Worm (Caenorhabditis elegans) whole organism, L1 larva: Measurements from ENCODE around the gene cyn-10.

Experiments
- C04F5.9 ChIP-seq: sonication (generic microtip); optimal IDR thresholded peaks from 2 replicates; lab custom pipeline; 2016; ENCODE audit warnings: missing genetic modification characterization, missing compliant biosample characterization
- C16A3.4 ChIP-seq: fragments of 150-350 bp; optimal IDR thresholded peaks from 2 replicates; lab custom pipeline; 2014; ENCODE audit warnings: missing biosample characterization, missing genetic modification characterization
- C34B4.2 ChIP-seq: sonication (generic microtip); optimal IDR thresholded peaks from 2 replicates; lab custom pipeline; 2017; ENCODE audit warnings: mild to moderate bottlenecking, missing genetic modification characterization, missing compliant biosample characterization
- F16B12.6 ChIP-seq: fragments of 150-350 bp; optimal IDR thresholded peaks from 2 replicates; lab custom pipeline; 2014; ENCODE audit warnings: missing biosample characterization, missing genetic modification characterization
- alr-1 ChIP-seq: fragments of 200-800 bp; sonication (Bioruptor generic); optimal IDR thresholded peaks from 2 replicates; lab custom pipeline; 2018; ENCODE audit warnings: borderline replicate concordance, mild to moderate bottlenecking, missing genetic modification characterization, missing compliant biosample characterization
- aly-2 ChIP-seq: fragments of 150-350 bp; optimal IDR thresholded peaks from 2 replicates; lab custom pipeline; 2014; ENCODE audit warnings: missing biosample characterization, missing genetic modification characterization
- ceh-63 ChIP-seq: fragments of 200-800 bp; sonication (Bioruptor generic); optimal IDR thresholded peaks from 2 replicates; lab custom pipeline; 2018; ENCODE audit warnings: mild to moderate bottlenecking, missing genetic modification characterization, missing compliant biosample characterization
- ceh-82 ChIP-seq, 3 experiments: fragments of 150-350 bp in 1 of 3; sonication (generic microtip) in 2 of 3; optimal IDR thresholded peaks; 2 replicates each; lab custom pipeline; 2014 to 2017; ENCODE audit warnings: missing biosample characterization in 3 of 3, missing genetic modification characterization in 3 of 3
- ceh-88 ChIP-seq: fragments of 200-800 bp; sonication (Bioruptor generic); IDR thresholded peaks from 2 replicates; pipeline ENCODE4 v1.3.6; 2022; ENCODE audit warnings: missing genetic modification characterization, missing compliant biosample characterization
- ceh-90 ChIP-seq: sonication (generic microtip); optimal IDR thresholded peaks from 2 replicates; lab custom pipeline; 2016; ENCODE audit warnings: missing genetic modification characterization, missing compliant biosample characterization
- ces-1 ChIP-seq: fragments of 150-350 bp; optimal IDR thresholded peaks from 2 replicates; lab custom pipeline; 2014; ENCODE audit warnings: missing biosample characterization, missing genetic modification reagents, missing genetic modification characterization
- dpl-1 ChIP-seq, 3 experiments: fragments of 150-350 bp in 2 of 3; sonication (generic microtip) in 1 of 3; optimal IDR thresholded peaks; 2 replicates each; lab custom pipeline; 2014 to 2017; ENCODE audit warnings: missing biosample characterization in 3 of 3, missing genetic modification characterization in 3 of 3, missing genetic modification reagents in 3 of 3
- dsc-1 ChIP-seq: sonication (generic microtip); optimal IDR thresholded peaks from 2 replicates; lab custom pipeline; 2016; ENCODE audit warnings: mild to moderate bottlenecking, missing genetic modification characterization, missing compliant biosample characterization
- efl-1 ChIP-seq, 4 experiments: fragments of 150-350 bp; optimal IDR thresholded peaks in 3 of 4; peaks in 1 of 4; 1 replicate in 1 of 4; 2 replicates in 3 of 4; lab custom pipeline; 2014; ENCODE audit warnings: missing biosample characterization in 2 of 4, missing genetic modification characterization in 2 of 4, missing genetic modification reagents in 2 of 4
- efl-3 ChIP-seq: fragments of 200-800 bp; sonication (Bioruptor generic); optimal IDR thresholded peaks from 2 replicates; lab custom pipeline; 2018; ENCODE audit warnings: mild to moderate bottlenecking, missing genetic modification characterization, missing compliant biosample characterization
- egl-27 ChIP-seq, 2 experiments: fragments of 150-350 bp in 1 of 2; sonication (generic microtip); optimal IDR thresholded peaks; 3 replicates each; lab custom pipeline; 2017 to 2018; ENCODE audit warnings: missing biosample characterization in 2 of 2, missing genetic modification characterization in 2 of 2, missing genetic modification reagents in 2 of 2
- ets-5 ChIP-seq: fragments of 200-800 bp; sonication (Bioruptor generic); IDR thresholded peaks from 2 replicates; pipeline ENCODE4 v1.3.6; 2022; ENCODE audit warnings: missing genetic modification characterization, missing compliant biosample characterization
- fkh-4 ChIP-seq: sonication (generic microtip); optimal IDR thresholded peaks from 2 replicates; lab custom pipeline; 2016; ENCODE audit warnings: missing compliant biosample characterization, missing genetic modification characterization, borderline replicate concordance
- hlh-4 ChIP-seq: sonication (generic microtip); optimal IDR thresholded peaks from 2 replicates; lab custom pipeline; 2016; ENCODE audit warnings: mild to moderate bottlenecking, missing genetic modification characterization, missing compliant biosample characterization
- isw-1 ChIP-seq: fragments of 200-800 bp; sonication (Bioruptor generic); IDR thresholded peaks from 2 replicates; pipeline ENCODE4 v1.3.6; 2022; ENCODE audit warnings: missing genetic modification characterization, missing compliant biosample characterization
- jun-1 ChIP-seq: fragments of 150-350 bp; optimal IDR thresholded peaks from 2 replicates; lab custom pipeline; 2014; ENCODE audit warnings: missing biosample characterization, missing genetic modification reagents, missing genetic modification characterization
- lin-13 ChIP-seq: fragments of 150-350 bp; optimal IDR thresholded peaks from 2 replicates; lab custom pipeline; 2014; ENCODE audit warnings: missing biosample characterization, missing genetic modification reagents, missing genetic modification characterization
- lin-15B ChIP-seq: fragments of 150-350 bp; sonication (generic microtip); optimal IDR thresholded peaks from 3 replicates; lab custom pipeline; 2014; ENCODE audit warnings: missing biosample characterization, missing genetic modification characterization
- lin-39 ChIP-seq: fragments of 150-350 bp; optimal IDR thresholded peaks from 2 replicates; lab custom pipeline; 2014; ENCODE audit warnings: missing biosample characterization, missing genetic modification reagents, missing genetic modification characterization
- lir-3 ChIP-seq: sonication (generic microtip); optimal IDR thresholded peaks from 2 replicates; lab custom pipeline; 2016; ENCODE audit warnings: mild to moderate bottlenecking, missing genetic modification characterization, moderate library complexity, missing compliant biosample characterization; ENCODE audit not compliant: poor library complexity
- mab-9 ChIP-seq: fragments of 200-800 bp; sonication (Bioruptor generic); IDR thresholded peaks from 2 replicates; pipeline ENCODE4 v1.3.6; 2022; ENCODE audit warnings: missing genetic modification reagents, missing genetic modification characterization, missing compliant biosample characterization
- mep-1 ChIP-seq: fragments of 150-350 bp; optimal IDR thresholded peaks from 2 replicates; lab custom pipeline; 2014; ENCODE audit warnings: missing biosample characterization, missing genetic modification characterization
- nhr-11 ChIP-seq: fragments of 150-350 bp; optimal IDR thresholded peaks from 2 replicates; lab custom pipeline; 2014; ENCODE audit warnings: missing biosample characterization, missing genetic modification characterization
- nhr-12 ChIP-seq: sonication (generic microtip); optimal IDR thresholded peaks from 2 replicates; lab custom pipeline; 2017; ENCODE audit warnings: missing biosample characterization, missing genetic modification characterization
- nhr-28 ChIP-seq: fragments of 150-350 bp; optimal IDR thresholded peaks from 2 replicates; lab custom pipeline; 2014; ENCODE audit warnings: missing biosample characterization, missing genetic modification characterization
- nhr-76 ChIP-seq: sonication (generic microtip); optimal IDR thresholded peaks from 2 replicates; lab custom pipeline; 2017; ENCODE audit warnings: missing biosample characterization, missing genetic modification characterization
- nhr-84 ChIP-seq: sonication (generic microtip); optimal IDR thresholded peaks from 2 replicates; lab custom pipeline; 2017; ENCODE audit warnings: missing biosample characterization, missing genetic modification characterization
- nhr-90 ChIP-seq: sonication (generic microtip); optimal IDR thresholded peaks from 2 replicates; lab custom pipeline; 2016; ENCODE audit warnings: mild to moderate bottlenecking, missing genetic modification characterization, missing compliant biosample characterization; ENCODE audit not compliant: poor library complexity
- pax-3 ChIP-seq: fragments of 200-800 bp; sonication (Bioruptor generic); optimal IDR thresholded peaks from 2 replicates; lab custom pipeline; 2018; ENCODE audit warnings: mild to moderate bottlenecking, missing genetic modification characterization, moderate library complexity, missing compliant biosample characterization
- rnt-1 ChIP-seq: sonication (generic microtip); optimal IDR thresholded peaks from 2 replicates; lab custom pipeline; 2016; ENCODE audit warnings: mild to moderate bottlenecking, missing genetic modification characterization, moderate library complexity, missing compliant biosample characterization
- skn-1 ChIP-seq: fragments of 150-350 bp; optimal IDR thresholded peaks from 2 replicates; lab custom pipeline; 2014; ENCODE audit warnings: missing biosample characterization, missing genetic modification characterization
- snpc-4 ChIP-seq: fragments of 150-350 bp; optimal IDR thresholded peaks from 2 replicates; lab custom pipeline; 2014; ENCODE audit warnings: missing biosample characterization, missing genetic modification characterization
- snu-23 ChIP-seq: sonication (generic microtip); optimal IDR thresholded peaks from 2 replicates; lab custom pipeline; 2016; ENCODE audit warnings: missing genetic modification characterization, missing compliant biosample characterization
- sox-4 ChIP-seq: sonication (generic microtip); optimal IDR thresholded peaks from 2 replicates; lab custom pipeline; 2016; ENCODE audit warnings: missing genetic modification characterization, missing compliant biosample characterization
- sptf-1 ChIP-seq: fragments of 150-350 bp; optimal IDR thresholded peaks from 2 replicates; lab custom pipeline; 2014; ENCODE audit warnings: missing biosample characterization, missing genetic modification characterization
- sup-37 ChIP-seq: fragments of 200-800 bp; sonication (Bioruptor generic); optimal IDR thresholded peaks from 2 replicates; lab custom pipeline; 2018; ENCODE audit warnings: mild to moderate bottlenecking, missing genetic modification characterization, missing compliant biosample characterization
- swsn-7 ChIP-seq: sonication (generic microtip); optimal IDR thresholded peaks from 2 replicates; lab custom pipeline; 2016; ENCODE audit warnings: missing genetic modification characterization, missing compliant biosample characterization
- unc-130 ChIP-seq: fragments of 150-350 bp; optimal IDR thresholded peaks from 2 replicates; lab custom pipeline; 2017; ENCODE audit warnings: missing biosample characterization, missing genetic modification characterization, inconsistent platforms
- unc-62 ChIP-seq: fragments of 150-350 bp; optimal IDR thresholded peaks from 2 replicates; lab custom pipeline; 2014; ENCODE audit warnings: missing biosample characterization, missing genetic modification reagents, missing genetic modification characterization
- unc-86 ChIP-seq: sonication (generic microtip); optimal IDR thresholded peaks from 2 replicates; lab custom pipeline; 2016; ENCODE audit warnings: missing genetic modification characterization, missing compliant biosample characterization
- unc-98 ChIP-seq: fragments of 200-800 bp; sonication (Bioruptor generic); IDR thresholded peaks from 2 replicates; pipeline ENCODE4 v1.3.6; 2022; ENCODE audit warnings: missing genetic modification characterization, missing compliant biosample characterization
- vab-15 ChIP-seq: sonication (generic microtip); optimal IDR thresholded peaks from 2 replicates; lab custom pipeline; 2017; ENCODE audit warnings: missing genotype, mild to moderate bottlenecking, missing genetic modification characterization, missing compliant biosample characterization
- xbp-1 ChIP-seq: sonication (generic microtip); optimal IDR thresholded peaks from 2 replicates; lab custom pipeline; 2016; ENCODE audit warnings: missing genetic modification characterization, missing compliant biosample characterization
- zip-4 ChIP-seq: fragments of 200-800 bp; sonication (Bioruptor generic); optimal IDR thresholded peaks from 2 replicates; lab custom pipeline; 2018; ENCODE audit warnings: mild to moderate bottlenecking, missing genetic modification characterization, moderate library complexity, missing compliant biosample characterization
- ztf-11 ChIP-seq, 2 experiments: sonication (generic microtip); optimal IDR thresholded peaks; 2 replicates each; lab custom pipeline; 2016 to 2017; ENCODE audit warnings: missing genetic modification characterization in 2 of 2, missing biosample characterization in 1 of 2, missing compliant biosample characterization in 1 of 2

Gene cyn-10

DNA sequence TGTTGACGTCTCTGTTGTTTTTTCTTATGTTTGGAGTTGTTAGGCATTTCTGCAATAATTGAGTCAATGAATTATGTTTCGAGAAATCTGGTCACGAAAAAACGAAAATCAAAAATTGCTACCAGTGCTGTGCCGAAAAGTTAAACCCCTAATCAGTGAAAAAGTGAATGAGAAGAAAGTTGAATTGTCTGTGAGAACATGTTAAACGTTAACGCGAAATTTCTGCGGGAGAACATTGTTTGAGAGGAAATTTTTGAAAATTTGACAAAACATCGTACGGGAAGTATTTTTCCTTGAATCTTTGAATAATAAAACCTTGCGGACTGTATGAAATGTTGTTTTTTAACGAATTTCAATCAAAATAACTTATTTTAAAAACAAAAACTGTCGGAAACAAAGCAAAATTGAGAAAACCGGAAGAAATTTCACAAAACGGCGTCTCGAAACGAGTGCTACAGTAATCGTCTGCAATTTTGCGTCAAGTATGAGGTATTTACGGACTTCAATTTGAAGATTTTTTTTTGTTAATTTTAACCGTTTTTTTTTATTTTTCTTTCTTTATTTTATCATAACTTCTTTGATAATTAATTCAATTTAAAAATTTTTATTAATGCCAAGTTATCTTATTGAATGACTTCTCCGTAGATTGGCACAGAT is 19.4 kb downstream of the cyn-10 start, which contains the start of gene adal-1 (continued):
- TF ChIP-seq alr-1 (tag; lab: Kevin White, UChicago) (no peak), hlh-4 (tag; lab: Kevin White, UChicago) (no peak)

ce11 chrII:6891838-6892237 is 21.3 kb downstream of the cyn-10 start:
- TF ChIP-seq mab-9: no peak
- TF ChIP-seq unc-98 (GFP tag; lab: Robert Waterston, UW): no peak
- TF ChIP-seq dpl-1 (GFP tag; optimal IDR thresholded peaks at IDR 0.05; lab: Kevin White, UChicago): peak; percentile 15 to 46 (median 32)
- peak; percentile 42 for TF ChIP-seq swsn-7 (tag; lab: Kevin White, UChicago)
- TF ChIP-seq xbp-1 (tag; lab: Kevin White, UChicago): peak; percentile 32
- TF ChIP-seq sup-37 (GFP tag; lab: Kevin White, UChicago): peak; percentile 55
- no peak for TF ChIP-seq nhr-84
- TF ChIP-seq sptf-1 (tag; lab: Kevin White, UChicago): no peak
- peak; percentile 73 for TF ChIP-seq lir-3 (tag; lab: Kevin White, UChicago)
- TF ChIP-seq nhr-76 (tag; lab: Kevin White, UChicago): no peak
- no peak for TF ChIP-seq F16B12.6 (tag; lab: Kevin White, UChicago)
- no peak for TF ChIP-seq ceh-90
- TF ChIP-seq pax-3 (tag; lab: Kevin White, UChicago): peak; percentile 47
- TF ChIP-seq egl-27 (tag; optimal IDR thresholded peaks at IDR 0.05; lab: Kevin White, UChicago): no peak
- peak; percentile 47 for TF ChIP-seq lin-13 (GFP tag; lab: Kevin White, UChicago)
- peak in 2 of 3 experiments; percentile 29 to 40 for TF ChIP-seq ceh-82 (tag; optimal IDR thresholded peaks at IDR 0.05; lab: Kevin White, UChicago)
- no peak for TF ChIP-seq ceh-63 (GFP tag; lab: Kevin White, UChicago)
- no peak for TF ChIP-seq aly-2 (tag; lab: Kevin White, UChicago)
- no peak for TF ChIP-seq jun-1 (tag; lab: Kevin White, UChicago)
- TF ChIP-seq C04F5.9 (tag; lab: Kevin White, UChicago): no peak
- no peak for TF ChIP-seq lin-39 (tag; lab: Kevin White, UChicago)
- no peak for TF ChIP-seq ets-5 (GFP tag; lab: Robert Waterston, UW)
- peak; percentile 63 for TF ChIP-seq mep-1 (tag; lab: Kevin White, UChicago)
- no peak for TF ChIP-seq dsc-1 (tag; lab: Kevin White, UChicago)
- no peak for TF ChIP-seq vab-15 (tag; lab: Kevin White, UChicago)
- TF ChIP-seq unc-86 (tag; lab: Kevin White, UChicago): no peak
- no peak for TF ChIP-seq isw-1 (GFP tag; lab: Robert Waterston, UW)
- TF ChIP-seq unc-62 (GFP tag; lab: Kevin White, UChicago): no peak
- no peak for TF ChIP-seq nhr-28 (tag; lab: Kevin White, UChicago)
- TF ChIP-seq fkh-4 (tag; lab: Kevin White, UChicago): no peak
- no peak for TF ChIP-seq ztf-11 (tag; optimal IDR thresholded peaks at IDR 0.05; lab: Kevin White, UChicago)
- no peak for TF ChIP-seq ceh-88 (GFP tag; lab: Robert Waterston, UW)
- TF ChIP-seq C34B4.2 (tag; lab: Kevin White, UChicago): no peak
- TF ChIP-seq snu-23 (GFP tag; lab: Kevin White, UChicago): peak; percentile 93
- no peak for TF ChIP-seq nhr-12
- TF ChIP-seq nhr-90: peak; percentile 63
- no peak for TF ChIP-seq sox-4
- TF ChIP-seq lin-15B (tag; lab: Kevin White, UChicago): no peak
- peak; percentile 62 for TF ChIP-seq C16A3.4 (tag; lab: Kevin White, UChicago)
- no peak for TF ChIP-seq ces-1 (GFP tag; lab: Kevin White, UChicago)
- TF ChIP-seq efl-1 (optimal IDR thresholded peaks at IDR 0.05; lab: Kevin White, UChicago): peak in 1 of 2 experiments; percentile 36
- peak; percentile 20 to 92 for TF ChIP-seq efl-1 (GFP tag; optimal IDR thresholded peaks at IDR 0.05 in 1 of 2; lab: Kevin White, UChicago)
- TF ChIP-seq nhr-11: no peak
- TF ChIP-seq efl-3: no peak
- no peak for TF ChIP-seq hlh-4 (tag; lab: Kevin White, UChicago)
- TF ChIP-seq rnt-1 (tag; lab: Kevin White, UChicago): peak; percentile 75
- TF ChIP-seq zip-4: no peak
- no peak for TF ChIP-seq snpc-4 (tag; lab: Kevin White, UChicago)
- TF ChIP-seq skn-1 (tag; lab: Kevin White, UChicago): peak; percentile 64
- peak; percentile 91 for TF ChIP-seq unc-130 (tag; lab: Kevin White, UChicago)
